Worm (Caenorhabditis elegans) whole organism, young adult: ENCODE results near the gene clec-35.

ENCODE experiments used
- B0261.1 ChIP-seq: sonication (generic microtip); optimal IDR thresholded peaks from 2 replicates; lab custom pipeline; 2016; ENCODE audit warnings: mild to moderate bottlenecking, missing genetic modification characterization, moderate library complexity, missing compliant biosample characterization
- B0336.3 ChIP-seq: fragments of 200-800 bp; sonication (Bioruptor generic); IDR thresholded peaks from 2 replicates; pipeline ENCODE4 v1.3.6; 2022; ENCODE audit warnings: missing genetic modification characterization, missing compliant biosample characterization
- C06A6.2 ChIP-seq: fragments of 200-800 bp; sonication (Bioruptor generic); conservative IDR thresholded peaks from 2 replicates; pipeline ENCODE4 v1.3.6; 2022; ENCODE audit warnings: missing genetic modification characterization, missing compliant biosample characterization
- Y79H2A.3 ChIP-seq: fragments of 200-800 bp; sonication (Bioruptor generic); conservative IDR thresholded peaks from 2 replicates; pipeline ENCODE4 v1.3.6; 2022; ENCODE audit warnings: missing genetic modification reagents, missing genetic modification characterization, missing compliant biosample characterization
- ZK185.1 ChIP-seq: sonication (generic microtip); optimal IDR thresholded peaks from 2 replicates; lab custom pipeline; 2016; ENCODE audit warnings: mild to moderate bottlenecking, missing genetic modification characterization, missing compliant biosample characterization; ENCODE audit not compliant: poor library complexity, severe bottlenecking
- akir-1 ChIP-seq: fragments of 200-800 bp; sonication (Bioruptor generic); optimal IDR thresholded peaks from 2 replicates; lab custom pipeline; 2018; ENCODE audit warnings: mild to moderate bottlenecking, missing genetic modification characterization, moderate library complexity, missing compliant biosample characterization
- atf-7 ChIP-seq: sonication (generic microtip); optimal IDR thresholded peaks from 2 replicates; lab custom pipeline; 2017; ENCODE audit warnings: mild to moderate bottlenecking, missing genetic modification characterization, missing compliant biosample characterization
- attf-3 ChIP-seq: fragments of 200-800 bp; sonication (Bioruptor generic); conservative IDR thresholded peaks from 2 replicates; pipeline ENCODE4 v1.3.6; 2022; ENCODE audit warnings: missing genetic modification reagents, missing genetic modification characterization, missing compliant biosample characterization
- attf-5 ChIP-seq: fragments of 200-800 bp; sonication (Bioruptor generic); optimal IDR thresholded peaks from 2 replicates; lab custom pipeline; 2018; ENCODE audit warnings: mild to moderate bottlenecking, missing genetic modification characterization, missing compliant biosample characterization
- attf-6 ChIP-seq: fragments of 200-800 bp; sonication (Bioruptor generic); IDR thresholded peaks from 2 replicates; pipeline ENCODE4 v1.3.6; 2022; ENCODE audit warnings: missing genetic modification reagents, missing genetic modification characterization, missing compliant biosample characterization
- bed-2 ChIP-seq: fragments of 200-800 bp; sonication (Bioruptor generic); IDR thresholded peaks from 2 replicates; pipeline ENCODE4 v1.3.6; 2022; ENCODE audit warnings: missing genetic modification reagents, missing genetic modification characterization, missing compliant biosample characterization
- cebp-2 ChIP-seq: fragments of 200-800 bp; sonication (Bioruptor generic); IDR thresholded peaks from 2 replicates; pipeline ENCODE4 v1.3.6; 2022; ENCODE audit warnings: missing genetic modification characterization, missing compliant biosample characterization
- ceh-100 ChIP-seq: fragments of 200-800 bp; sonication (Bioruptor generic); IDR thresholded peaks from 2 replicates; pipeline ENCODE4 v1.3.6; 2022; ENCODE audit warnings: missing genetic modification reagents, missing genetic modification characterization, missing compliant biosample characterization
- ceh-58 ChIP-seq: fragments of 200-800 bp; sonication (Bioruptor generic); IDR thresholded peaks from 2 replicates; pipeline ENCODE4 v1.3.6; 2022; ENCODE audit warnings: missing genetic modification characterization, missing compliant biosample characterization
- dox-1 ChIP-seq: fragments of 200-800 bp; sonication (Bioruptor generic); IDR thresholded peaks from 2 replicates; pipeline ENCODE4 v1.3.6; 2022; ENCODE audit warnings: missing genetic modification reagents, missing genetic modification characterization, missing compliant biosample characterization
- efl-1 ChIP-seq: fragments of 150-350 bp; optimal IDR thresholded peaks from 2 replicates; lab custom pipeline; 2014; ENCODE audit warnings: missing biosample characterization, missing genetic modification reagents, missing genetic modification characterization
- egl-44 ChIP-seq: fragments of 200-800 bp; sonication (Bioruptor generic); IDR thresholded peaks from 2 replicates; pipeline ENCODE4 v1.3.6; 2022; ENCODE audit warnings: missing genetic modification reagents, missing genetic modification characterization, missing compliant biosample characterization
- egrh-3 ChIP-seq: fragments of 200-800 bp; sonication (Bioruptor generic); IDR thresholded peaks from 2 replicates; pipeline ENCODE4 v1.3.6; 2022; ENCODE audit warnings: missing genetic modification reagents, missing genetic modification characterization, missing compliant biosample characterization
- ets-4 ChIP-seq: fragments of 200-800 bp; sonication (Bioruptor generic); optimal IDR thresholded peaks from 2 replicates; lab custom pipeline; 2018; ENCODE audit warnings: mild to moderate bottlenecking, missing genetic modification characterization, missing compliant biosample characterization
- fkh-3 ChIP-seq: sonication (generic microtip); optimal IDR thresholded peaks from 2 replicates; lab custom pipeline; 2016; ENCODE audit warnings: mild to moderate bottlenecking, missing genetic modification characterization, missing compliant biosample characterization
- hrde-1 ChIP-seq: sonication (generic microtip); optimal IDR thresholded peaks from 2 replicates; lab custom pipeline; 2016; ENCODE audit warnings: missing genetic modification characterization, mild to moderate bottlenecking, missing compliant biosample characterization, moderate library complexity, missing genotype, missing genetic modification reagents, borderline replicate concordance
- lin-35 ChIP-seq, 3 experiments: fragments of 150-350 bp in 2 of 3; sonication (generic microtip) in 1 of 3; optimal IDR thresholded peaks; 2 replicates each; lab custom pipeline; 2014 to 2018; ENCODE audit warnings: missing biosample characterization in 3 of 3, missing genetic modification characterization in 3 of 3, missing genetic modification reagents in 3 of 3
- lir-1 ChIP-seq: fragments of 200-800 bp; sonication (Bioruptor generic); conservative IDR thresholded peaks from 2 replicates; pipeline ENCODE4 v1.3.6; 2022; ENCODE audit warnings: missing genetic modification reagents, missing genetic modification characterization, missing compliant biosample characterization
- madf-6 ChIP-seq: fragments of 200-800 bp; sonication (Bioruptor generic); IDR thresholded peaks from 2 replicates; pipeline ENCODE4 v1.3.6; 2022; ENCODE audit warnings: missing genetic modification reagents, missing genetic modification characterization, missing compliant biosample characterization
- mcd-1 ChIP-seq: fragments of 200-800 bp; sonication (Bioruptor generic); IDR thresholded peaks from 2 replicates; pipeline ENCODE4 v1.3.6; 2022; ENCODE audit warnings: missing genetic modification reagents, missing genetic modification characterization, missing compliant biosample characterization
- mes-4 ChIP-seq: sonication (generic microtip); optimal IDR thresholded peaks from 2 replicates; lab custom pipeline; 2016; ENCODE audit warnings: missing genotype, missing genetic modification characterization, missing compliant biosample characterization
- nfyb-1 ChIP-seq: fragments of 200-800 bp; sonication (Bioruptor generic); IDR thresholded peaks from 2 replicates; pipeline ENCODE4 v1.3.6; 2022; ENCODE audit warnings: missing genetic modification reagents, missing genetic modification characterization, missing compliant biosample characterization
- nhr-179 ChIP-seq: sonication (generic microtip); optimal IDR thresholded peaks from 2 replicates; lab custom pipeline; 2016; ENCODE audit warnings: mild to moderate bottlenecking, missing genetic modification characterization, missing compliant biosample characterization
- pbrm-1 ChIP-seq: fragments of 200-800 bp; sonication (Bioruptor generic); IDR thresholded peaks from 2 replicates; pipeline ENCODE4 v1.3.6; 2022; ENCODE audit warnings: missing genetic modification reagents, missing genetic modification characterization, missing compliant biosample characterization
- pha-4 ChIP-seq: fragments of 150-350 bp; sonication (generic microtip); optimal IDR thresholded peaks from 2 replicates; lab custom pipeline; 2014; ENCODE audit warnings: missing biosample characterization, missing genetic modification reagents, missing genetic modification characterization
- rec-8 ChIP-seq, 2 experiments: sonication (generic microtip); optimal IDR thresholded peaks; 2 replicates each; lab custom pipeline; 2016; ENCODE audit warnings: mild to moderate bottlenecking in 2 of 2, missing genetic modification characterization in 2 of 2, missing genetic modification reagents in 2 of 2, missing genotype in 2 of 2, missing biosample characterization in 1 of 2, missing compliant biosample characterization in 1 of 2, moderate library complexity in 1 of 2
- rpc-1 ChIP-seq, 2 experiments: fragments of 150-350 bp in 1 of 2; sonication (generic microtip) in 1 of 2; optimal IDR thresholded peaks; 2 replicates each; lab custom pipeline; 2014 to 2018; ENCODE audit warnings: missing biosample characterization in 1 of 2, missing genetic modification characterization in 1 of 2, missing genetic modification reagents in 1 of 2, missing genotype in 1 of 2
- sdz-38 ChIP-seq: sonication (generic microtip); optimal IDR thresholded peaks from 2 replicates; lab custom pipeline; 2016; ENCODE audit warnings: missing genotype, missing genetic modification characterization, missing compliant biosample characterization
- sea-2 ChIP-seq: fragments of 200-800 bp; sonication (Bioruptor generic); IDR thresholded peaks from 2 replicates; pipeline ENCODE4 v1.3.6; 2022; ENCODE audit warnings: missing genetic modification characterization, missing compliant biosample characterization
- snpc-1.3 ChIP-seq: sonication (generic microtip); optimal IDR thresholded peaks from 2 replicates; lab custom pipeline; 2017; ENCODE audit warnings: missing genetic modification characterization, mild to moderate bottlenecking, missing compliant biosample characterization, antibody characterized with exemption, moderate library complexity, missing genotype, missing genetic modification reagents; ENCODE audit not compliant: insufficient read depth
- tlf-1 ChIP-seq: fragments of 200-800 bp; sonication (Bioruptor generic); optimal IDR thresholded peaks from 2 replicates; lab custom pipeline; 2018; ENCODE audit warnings: mild to moderate bottlenecking, missing genetic modification characterization, missing compliant biosample characterization
- unc-62 ChIP-seq: fragments of 150-350 bp; optimal IDR thresholded peaks from 2 replicates; lab custom pipeline; 2014; ENCODE audit warnings: missing biosample characterization, missing genetic modification reagents, missing genetic modification characterization
- ztf-3 ChIP-seq: fragments of 200-800 bp; sonication (Bioruptor generic); optimal IDR thresholded peaks from 2 replicates; lab custom pipeline; 2018; ENCODE audit warnings: mild to moderate bottlenecking, missing genetic modification characterization, missing compliant biosample characterization
- ztf-6 ChIP-seq: fragments of 200-800 bp; sonication (Bioruptor generic); IDR thresholded peaks from 2 replicates; pipeline ENCODE4 v1.3.6; 2022; ENCODE audit warnings: missing genetic modification reagents, missing genetic modification characterization, missing compliant biosample characterization

The clec-35 gene

DNA sequence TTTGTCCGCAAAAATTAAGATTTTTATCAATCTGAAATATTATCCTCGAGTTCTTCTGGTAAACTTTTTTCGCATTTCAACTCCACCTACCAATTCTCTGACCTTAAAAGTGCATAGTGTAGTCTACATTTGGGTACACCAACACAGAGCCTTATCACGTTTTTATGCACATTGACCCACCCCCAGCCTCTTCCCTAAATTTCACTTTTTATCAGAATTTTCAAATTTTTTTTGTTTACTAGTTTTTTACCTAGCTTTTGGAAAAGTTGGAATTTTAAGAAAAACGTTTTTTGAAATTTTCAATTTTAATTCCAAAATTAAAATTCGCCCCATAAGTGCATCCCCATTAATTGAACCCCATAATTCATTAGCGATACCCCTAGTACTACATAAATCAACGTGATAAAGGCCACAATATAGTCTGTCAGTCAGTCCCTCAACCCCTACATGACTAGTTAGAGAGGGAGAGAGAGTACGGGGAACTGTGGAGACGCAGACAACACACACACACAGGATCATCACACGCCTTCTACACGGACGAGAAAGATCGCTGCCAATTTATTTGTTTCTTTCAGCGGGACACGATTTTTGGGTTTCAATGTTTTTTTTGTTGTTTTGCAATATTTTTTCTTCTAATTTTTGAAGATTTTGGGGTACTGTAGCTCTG, 39.2 kb downstream of the clec-35 start (continued):
- TF ChIP-seq bed-2 (GFP tag; lab: Robert Waterston, UW) (no peak), atf-7 (no peak), sdz-38 (tag; lab: Kevin White, UChicago) (no peak), sea-2 (no peak), ceh-100 (GFP tag; lab: Robert Waterston, UW) (no peak), ztf-6 (GFP tag; lab: Robert Waterston, UW) (no peak), akir-1 (GFP tag; lab: Kevin White, UChicago) (no peak), lin-35 (GFP tag; optimal IDR thresholded peaks at IDR 0.05; lab: Kevin White, UChicago) (no peak), efl-1 (GFP tag; lab: Kevin White, UChicago) (no peak), madf-6 (GFP tag; lab: Robert Waterston, UW) (peak; percentile 6; the same call in 1 of the 2 replicates), attf-3 (GFP tag; lab: Robert Waterston, UW) (no peak), Y79H2A.3 (GFP tag; lab: Robert Waterston, UW) (no peak), ets-4 (GFP tag; lab: Kevin White, UChicago) (no peak), egl-44 (GFP tag; lab: Robert Waterston, UW) (no peak), mes-4 (no peak), fkh-3 (no peak), C06A6.2 (GFP tag; lab: Robert Waterston, UW) (no peak), dox-1 (GFP tag; lab: Robert Waterston, UW) (no peak), pha-4 (tag; lab: Kevin White, UChicago) (no peak), ceh-58 (no peak), attf-6 (GFP tag; lab: Robert Waterston, UW) (no peak), nhr-179 (no peak), pbrm-1 (GFP tag; lab: Robert Waterston, UW) (no peak), rpc-1 (optimal IDR thresholded peaks at IDR 0.05; lab: Kevin White, UChicago) (no peak), rpc-1 (tag; optimal IDR thresholded peaks at IDR 0.05; lab: Kevin White, UChicago) (no peak), B0261.1 (tag; lab: Kevin White, UChicago) (no peak), hrde-1 (tag; lab: Kevin White, UChicago) (peak; percentile 18), tlf-1 (GFP tag; lab: Kevin White, UChicago) (no peak), egrh-3 (GFP tag; lab: Robert Waterston, UW) (no peak; the same call in 1 of the 2 replicates), ztf-3 (GFP tag; lab: Kevin White, UChicago) (no peak), ZK185.1 (tag; lab: Kevin White, UChicago) (no peak), snpc-1.3 (tag; lab: Kevin White, UChicago) (no peak), lir-1 (no peak), mcd-1 (GFP tag; lab: Robert Waterston, UW) (0 out of 2 replicates have a peak, but pooled peaks have one; percentile 17), B0336.3 (GFP tag; lab: Robert Waterston, UW) (peak; percentile 41; the same call in 1 of the 2 replicates), rec-8 (tag; optimal IDR thresholded peaks at IDR 0.05; lab: Kevin White, UChicago) (no peak), cebp-2 (GFP tag; lab: Robert Waterston, UW) (no peak), attf-5 (GFP tag; lab: Kevin White, UChicago) (no peak)

- no peak for TF ChIP-seq unc-62 (GFP tag; lab: Kevin White, UChicago)
- TF ChIP-seq nfyb-1 (GFP tag; lab: Robert Waterston, UW): peak; percentile 46; the same call in 1 of the 2 replicates
Measured at ce11 chrV:16812371-16812770, 41.5 kb downstream of the clec-35 start.
